Worm (Caenorhabditis elegans) whole organism, midembryonic: ENCODE data around the gene Y51H7C.10.
"Not testable (repeated sequence)": the region's sequence is repeated elsewhere in the genome, so short reads cannot be mapped to it uniquely, and the experiment has no call there.

Experiments used
- T22C8.4 ChIP-seq: fragments of 200-800 bp; sonication (Bioruptor generic); IDR thresholded peaks from 2 replicates; pipeline ENCODE4 v1.3.6; 2022; ENCODE audit warnings: missing genetic modification characterization, missing compliant biosample characterization
- cog-1 ChIP-seq: sonication (generic microtip); optimal IDR thresholded peaks from 2 replicates; lab custom pipeline; 2016; ENCODE audit warnings: missing genetic modification characterization, missing compliant biosample characterization
- flt-1 ChIP-seq: fragments of 200-800 bp; sonication (Bioruptor generic); IDR thresholded peaks from 2 replicates; pipeline ENCODE4 v1.3.6; 2022; ENCODE audit warnings: missing genetic modification characterization, missing compliant biosample characterization
- klf-2 ChIP-seq: fragments of 200-800 bp; sonication (Bioruptor generic); conservative IDR thresholded peaks from 2 replicates; pipeline ENCODE4 v1.3.6; 2022; ENCODE audit warnings: missing genetic modification reagents, missing genetic modification characterization, missing compliant biosample characterization
- med-1 ChIP-seq: sonication (generic microtip); optimal IDR thresholded peaks from 2 replicates; lab custom pipeline; 2017; ENCODE audit warnings: missing genetic modification characterization, mild to moderate bottlenecking, missing compliant biosample characterization, antibody characterized with exemption, missing genetic modification reagents; ENCODE audit not compliant: insufficient read depth
- ref-1 ChIP-seq: fragments of 200-800 bp; sonication (Bioruptor generic); conservative IDR thresholded peaks from 2 replicates; pipeline ENCODE4 v1.3.6; 2022; ENCODE audit warnings: missing genetic modification reagents, missing genetic modification characterization, missing compliant biosample characterization
- tab-1 ChIP-seq: fragments of 200-800 bp; sonication (Bioruptor generic); IDR thresholded peaks from 2 replicates; pipeline ENCODE4 v1.3.6; 2022; ENCODE audit warnings: missing genetic modification characterization, missing compliant biosample characterization
- ztf-23 ChIP-seq: fragments of 200-800 bp; sonication (Bioruptor generic); IDR thresholded peaks from 2 replicates; pipeline ENCODE4 v1.3.6; 2022; ENCODE audit warnings: missing genetic modification reagents, missing genetic modification characterization, missing compliant biosample characterization
- ztf-29 ChIP-seq: fragments of 200-800 bp; sonication (Bioruptor generic); IDR thresholded peaks from 2 replicates; pipeline ENCODE4 v1.3.6; 2022; ENCODE audit warnings: missing genetic modification reagents, missing genetic modification characterization, missing compliant biosample characterization

The Y51H7C.10 gene

DNA sequence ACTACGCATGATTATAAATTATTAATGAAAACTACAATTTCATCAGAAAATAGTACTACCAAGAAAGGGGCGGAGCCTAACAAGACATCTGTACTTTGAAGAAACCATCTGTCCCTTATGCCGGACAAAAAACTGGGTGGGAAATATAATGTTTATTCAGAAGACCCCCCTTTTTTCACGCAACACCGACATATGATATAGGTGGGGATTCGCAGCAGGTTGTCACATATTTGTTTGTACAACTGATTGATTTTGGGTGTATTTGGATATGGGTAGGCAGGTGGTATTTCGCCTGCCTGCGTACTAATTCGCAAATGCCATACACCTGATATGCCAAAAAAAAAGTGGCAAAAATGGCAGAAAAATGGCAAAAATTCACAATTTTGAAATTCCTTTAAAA is at the start of gene Y51H7C.10:
Y51H7C.10 (minus strand) TSS at position 101 of the 400 bp plus-strand sequence.
- TF ChIP-seq ztf-23 (no peak), klf-2 (GFP tag; lab: Robert Waterston, UW) (no peak), tab-1 (GFP tag; lab: Robert Waterston, UW) (no peak), med-1 (no peak), ref-1 (GFP tag; lab: Robert Waterston, UW) (no peak), ztf-29 (GFP tag; lab: Robert Waterston, UW) (no peak), T22C8.4 (GFP tag; lab: Robert Waterston, UW) (no peak), cog-1 (no peak), flt-1 (GFP tag; lab: Robert Waterston, UW) (no peak)

DNA sequence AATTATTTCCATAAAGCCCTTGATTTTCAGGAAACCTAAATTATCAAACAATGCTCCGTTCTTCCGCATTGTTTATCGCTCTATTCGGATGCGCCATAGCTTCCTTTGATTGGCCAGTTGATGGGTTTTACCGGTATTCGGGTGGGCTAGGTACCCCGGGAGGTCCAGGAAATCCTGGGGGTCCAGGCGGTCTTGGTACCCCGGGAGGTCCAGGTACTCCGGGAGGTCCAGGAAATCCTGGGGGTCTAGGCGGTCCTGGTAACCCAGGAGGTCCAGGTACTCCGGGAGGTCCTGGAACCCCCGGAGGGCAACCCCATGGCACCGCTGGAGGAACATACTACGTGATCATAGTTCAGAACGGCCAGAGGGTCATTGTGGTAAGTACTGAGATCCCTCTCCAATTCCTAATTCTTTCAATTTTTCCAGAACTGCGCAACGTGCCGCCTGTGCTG is 47.0 kb upstream of the Y51H7C.10 start, which contains the start of gene H17B01.2:
H17B01.2 (plus strand) TSS at position 51 of the 452 bp plus-strand sequence.
- TF ChIP-seq ztf-29 (GFP tag; lab: Robert Waterston, UW), result no peak
- no peak for TF ChIP-seq ztf-23
- TF ChIP-seq ref-1 (GFP tag; lab: Robert Waterston, UW), result no peak
- TF ChIP-seq med-1, result no peak

- TF ChIP-seq flt-1 (GFP tag; lab: Robert Waterston, UW); ztf-23; ztf-29 (GFP tag; lab: Robert Waterston, UW): not testable (repeated sequence)
Observed at ce11 chrII:1467711-1468110, 44.2 kb upstream of the Y51H7C.10 start, which contains the start of gene Y51H7C.1. Y51H7C.1 (plus strand) TSS chrII:1467727.

DNA sequence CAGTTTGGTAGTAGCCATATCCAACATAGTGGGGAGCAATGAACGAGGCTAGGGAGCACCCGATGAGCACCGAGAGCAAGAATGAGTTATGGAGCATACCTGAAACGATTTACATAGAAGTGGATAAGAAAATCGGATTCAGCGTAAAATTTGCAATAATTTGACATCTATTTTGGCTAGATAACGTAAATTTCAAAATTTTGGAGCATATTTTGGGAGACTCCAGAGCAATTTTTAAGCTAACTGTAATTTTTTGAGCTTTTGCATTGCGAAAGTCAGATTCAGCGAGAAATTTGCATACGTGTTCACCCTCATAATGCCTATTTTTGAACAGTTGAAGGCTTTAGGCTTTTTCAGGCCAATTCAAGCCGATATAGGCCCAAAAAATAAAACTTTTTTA is 42.9 kb upstream of the Y51H7C.10 start, which contains the start of gene Y51H7C.13:
Y51H7C.13 (minus strand) TSS at position 101 of the 400 bp plus-strand sequence.
- no peak for TF ChIP-seq cog-1
- no peak for TF ChIP-seq med-1
- TF ChIP-seq klf-2 (GFP tag; lab: Robert Waterston, UW), result no peak
- no peak for TF ChIP-seq ztf-23
- TF ChIP-seq T22C8.4 (GFP tag; lab: Robert Waterston, UW), result no peak
- no peak for TF ChIP-seq ztf-29 (GFP tag; lab: Robert Waterston, UW)
- TF ChIP-seq ref-1 (GFP tag; lab: Robert Waterston, UW), result no peak
- TF ChIP-seq flt-1 (GFP tag; lab: Robert Waterston, UW), result no peak
- TF ChIP-seq tab-1 (GFP tag; lab: Robert Waterston, UW), result no peak

- TF ChIP-seq ref-1 (GFP tag; lab: Robert Waterston, UW), result peak; percentile 63
- peak; percentile 79; the same call in 1 of the 2 replicates for TF ChIP-seq tab-1 (GFP tag; lab: Robert Waterston, UW)
- peak; percentile 64; the same call in 1 of the 2 replicates for TF ChIP-seq ztf-23
- peak; percentile 70 for TF ChIP-seq flt-1 (GFP tag; lab: Robert Waterston, UW)
- TF ChIP-seq klf-2 (GFP tag; lab: Robert Waterston, UW), result peak; percentile 62
Observed at ce11 chrII:1457784-1458183, 34.2 kb upstream of the Y51H7C.10 start.

DNA sequence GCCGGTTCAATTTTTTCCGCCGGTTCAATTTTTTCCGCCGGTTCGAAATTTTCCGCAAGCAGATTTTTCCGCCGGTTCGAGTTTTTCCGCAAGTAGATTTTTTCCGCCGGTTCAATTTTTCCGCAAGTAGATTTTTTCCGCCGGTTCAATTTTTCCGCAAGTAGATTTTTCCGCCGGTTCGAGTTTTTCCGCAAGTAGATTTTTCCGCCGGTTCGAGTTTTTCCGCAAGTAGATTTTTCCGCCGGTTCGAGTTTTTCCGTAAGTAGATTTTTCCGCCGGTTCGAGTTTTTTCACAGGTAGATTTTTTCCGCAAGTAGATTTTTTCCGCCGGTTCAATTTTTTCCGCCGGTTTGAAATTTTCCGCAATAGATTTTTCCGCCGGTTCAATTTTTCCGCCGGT is 30.8 kb upstream of the Y51H7C.10 start:
- 0 out of 2 replicates have a peak, but pooled peaks have one; percentile 44 for TF ChIP-seq tab-1 (GFP tag; lab: Robert Waterston, UW)

DNA sequence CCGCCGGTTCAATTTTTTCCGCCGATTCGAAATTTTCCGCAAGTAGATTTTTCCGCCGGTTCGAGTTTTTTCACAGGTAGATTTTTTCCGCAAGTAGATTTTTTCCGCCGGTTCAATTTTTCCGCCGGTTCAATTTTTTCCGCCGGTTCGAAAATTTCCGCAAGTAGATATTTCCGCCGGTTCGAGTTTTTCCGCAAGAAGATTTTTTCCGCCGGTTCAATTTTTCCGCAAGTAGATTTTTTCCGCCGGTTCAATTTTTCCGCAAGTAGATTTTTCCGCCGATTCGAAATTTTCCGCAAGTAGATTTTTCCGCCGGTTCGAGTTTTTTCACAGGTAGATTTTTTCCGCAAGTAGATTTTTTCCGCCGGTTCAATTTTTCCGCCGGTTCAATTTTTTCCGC is 30.1 kb upstream of the Y51H7C.10 start:
- peak; percentile 64; the same call in 1 of the 2 replicates for TF ChIP-seq klf-2 (GFP tag; lab: Robert Waterston, UW)

ce11 chrII:1453209-1453608 is 29.6 kb upstream of the Y51H7C.10 start:
- TF ChIP-seq ztf-23, result 0 out of 2 replicates have a peak, but pooled peaks have one; percentile 37

DNA sequence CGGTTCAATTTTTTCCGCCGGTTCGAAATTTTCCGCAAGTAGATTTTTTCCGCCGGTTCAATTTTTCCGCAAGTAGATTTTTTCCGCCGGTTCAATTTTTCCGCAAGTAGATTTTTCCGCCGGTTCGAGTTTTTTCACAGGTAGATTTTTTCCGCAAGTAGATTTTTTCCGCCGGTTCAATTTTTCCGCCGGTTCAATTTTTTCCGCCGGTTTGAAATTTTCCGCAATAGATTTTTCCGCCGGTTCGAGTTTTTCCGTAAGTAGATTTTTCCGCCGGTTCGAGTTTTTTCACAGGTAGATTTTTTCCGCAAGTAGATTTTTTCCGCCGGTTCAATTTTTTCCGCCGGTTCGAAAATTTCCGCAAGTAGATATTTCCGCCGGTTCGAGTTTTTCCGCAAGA is 28.4 kb upstream of the Y51H7C.10 start:
- 0 out of 2 replicates have a peak, but pooled peaks have one; percentile 52 for TF ChIP-seq flt-1 (GFP tag; lab: Robert Waterston, UW)
- TF ChIP-seq klf-2 (GFP tag; lab: Robert Waterston, UW), result peak; percentile 55; the same call in 1 of the 2 replicates
- 0 out of 2 replicates have a peak, but pooled peaks have one; percentile 18 for TF ChIP-seq ztf-29 (GFP tag; lab: Robert Waterston, UW)
- peak; percentile 68 for TF ChIP-seq ref-1 (GFP tag; lab: Robert Waterston, UW)
- TF ChIP-seq tab-1 (GFP tag; lab: Robert Waterston, UW), result 0 out of 2 replicates have a peak, but pooled peaks have one; percentile 16
- peak; percentile 75; the same call in 1 of the 2 replicates for TF ChIP-seq ztf-23

ce11 chrII:1446696-1447293 is 23.2 kb upstream of the Y51H7C.10 start, which contains the start of gene Y51H7C.12:
Y51H7C.12 (minus strand) TSS chrII:1446746.
- TF ChIP-seq klf-2 (GFP tag; lab: Robert Waterston, UW); ztf-23; T22C8.4 (GFP tag; lab: Robert Waterston, UW): not testable (repeated sequence)

- TF ChIP-seq ztf-23 (no peak), klf-2 (GFP tag; lab: Robert Waterston, UW) (no peak), tab-1 (GFP tag; lab: Robert Waterston, UW) (no peak), med-1 (no peak), T22C8.4 (GFP tag; lab: Robert Waterston, UW) (no peak)
Observed at ce11 chrII:1444911-1445310, 21.4 kb upstream of the Y51H7C.10 start, which contains the start of gene scl-17. scl-17 (plus strand) TSS chrII:1445211.
